Worm (Caenorhabditis elegans): ENCODE data around the gene F47D12.7.

The F47D12.7 gene

ce11 chrIII:6268061-6268460, 27.8 kb downstream of the F47D12.7 start, which contains the start of gene srg-7:
srg-7 (minus strand) TSS chrIII:6268161.
- TF ChIP-seq ets-7 (tag; optimal IDR thresholded peaks at IDR 0.05) (no peak), flt-1 (GFP tag; IDR thresholded peaks at IDR 0.05) (no peak), tbx-11 (GFP tag; IDR thresholded peaks at IDR 0.05) (no peak), tbx-37 (GFP tag; conservative IDR thresholded peaks at IDR 0.05) (no peak), B0310.2 (tag; optimal IDR thresholded peaks at IDR 0.05) (no peak), F13C5.2 (tag; optimal IDR thresholded peaks at IDR 0.05) (no peak), hmg-4 (GFP tag; optimal IDR thresholded peaks at IDR 0.05) (no peak), hmbx-1 (tag; optimal IDR thresholded peaks at IDR 0.05) (no peak), ceh-13 (GFP tag; optimal IDR thresholded peaks at IDR 0.05) (no peak), ceh-36 (tag; optimal IDR thresholded peaks at IDR 0.05) (no peak), pes-1 (GFP tag; IDR thresholded peaks at IDR 0.05) (no peak), aly-1 (tag; optimal IDR thresholded peaks at IDR 0.05) (no peak), hnd-1 (tag; optimal IDR thresholded peaks at IDR 0.05) (no peak), sea-1 (GFP tag; conservative IDR thresholded peaks at IDR 0.05) (no peak), tra-4 (tag; optimal IDR thresholded peaks at IDR 0.05) (no peak), ama-1 (optimal IDR thresholded peaks at IDR 0.05) (no peak), scrt-1 (GFP tag; IDR thresholded peaks at IDR 0.05) (no peak)

ce11 chrIII:6265911-6266310, 29.9 kb downstream of the F47D12.7 start, which contains the start of gene srg-6:
srg-6 (minus strand) TSS chrIII:6266011.
- TF ChIP-seq hmbx-1 (tag; optimal IDR thresholded peaks at IDR 0.05) (no peak), sea-1 (GFP tag; conservative IDR thresholded peaks at IDR 0.05) (no peak), ets-7 (tag; optimal IDR thresholded peaks at IDR 0.05) (no peak), hmg-4 (GFP tag; optimal IDR thresholded peaks at IDR 0.05) (no peak), F13C5.2 (tag; optimal IDR thresholded peaks at IDR 0.05) (no peak), B0310.2 (tag; optimal IDR thresholded peaks at IDR 0.05) (no peak), scrt-1 (GFP tag; IDR thresholded peaks at IDR 0.05) (no peak), tbx-11 (GFP tag; IDR thresholded peaks at IDR 0.05) (no peak), pes-1 (GFP tag; IDR thresholded peaks at IDR 0.05) (no peak), tbx-37 (GFP tag; conservative IDR thresholded peaks at IDR 0.05) (no peak), tra-4 (tag; optimal IDR thresholded peaks at IDR 0.05) (no peak), aly-1 (tag; optimal IDR thresholded peaks at IDR 0.05) (no peak), ceh-13 (GFP tag; optimal IDR thresholded peaks at IDR 0.05) (no peak), flt-1 (GFP tag; IDR thresholded peaks at IDR 0.05) (no peak), hnd-1 (tag; optimal IDR thresholded peaks at IDR 0.05) (no peak), ceh-36 (tag; optimal IDR thresholded peaks at IDR 0.05) (no peak), ama-1 (optimal IDR thresholded peaks at IDR 0.05) (no peak)

- TF ChIP-seq flt-1 (GFP tag; IDR thresholded peaks at IDR 0.05) (no peak), scrt-1 (GFP tag; IDR thresholded peaks at IDR 0.05) (no peak), ama-1 (optimal IDR thresholded peaks at IDR 0.05) (no peak), F13C5.2 (tag; optimal IDR thresholded peaks at IDR 0.05) (no peak)
Observed at ce11 chrIII:6264447-6264846, 31.4 kb downstream of the F47D12.7 start, which contains the start of gene srg-5. srg-5 (minus strand) TSS chrIII:6264547.

DNA sequence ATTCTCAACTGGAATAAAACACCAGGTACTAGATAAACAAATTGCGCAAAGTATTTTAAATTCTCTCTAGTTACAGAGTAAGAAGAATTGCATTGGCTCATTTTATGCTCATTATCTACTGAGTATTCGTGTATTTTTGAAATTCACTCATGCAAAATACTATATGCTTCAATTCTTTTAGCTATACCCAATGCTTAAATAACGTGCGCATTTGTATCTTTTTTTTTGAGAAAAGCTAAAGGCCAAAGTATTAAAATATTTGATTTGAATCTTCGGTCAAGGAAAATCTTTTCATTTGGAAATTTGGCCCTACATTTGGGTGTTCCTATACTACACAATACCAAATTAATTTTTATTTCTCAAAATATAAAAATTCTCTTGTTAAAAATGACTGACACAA, 33.8 kb downstream of the F47D12.7 start, which contains the start of gene srg-4:
Gene srg-4 (minus strand): TSS at position 101 of the 400 bp plus-strand sequence.
- TF ChIP-seq ceh-36 (tag; optimal IDR thresholded peaks at IDR 0.05): no peak
- no peak for TF ChIP-seq hmbx-1 (tag; optimal IDR thresholded peaks at IDR 0.05)

DNA sequence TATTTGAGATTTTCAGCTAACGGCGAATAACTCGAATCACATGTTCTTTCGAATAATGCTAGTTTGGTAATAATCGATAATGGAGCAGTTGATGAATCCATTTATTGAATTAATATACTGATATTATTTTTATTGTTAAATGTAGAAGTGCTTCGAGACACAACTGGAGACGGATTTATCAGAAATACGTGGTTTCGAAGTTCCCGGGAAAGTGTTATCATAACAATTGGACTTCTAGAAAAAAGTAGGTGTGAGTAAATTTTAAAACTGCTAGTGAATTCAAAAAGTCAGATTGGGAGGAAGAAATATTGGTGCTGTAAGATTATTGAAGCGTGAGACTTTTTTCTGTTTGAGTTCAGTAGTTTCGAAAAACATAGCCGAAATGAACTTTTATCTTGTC, 35.7 kb downstream of the F47D12.7 start, which contains the start of gene srg-2:
Gene srg-2 (minus strand): TSS at position 101 of the 400 bp plus-strand sequence.
- no peak for TF ChIP-seq B0310.2 (tag; optimal IDR thresholded peaks at IDR 0.05)
- no peak for TF ChIP-seq pes-1 (GFP tag; IDR thresholded peaks at IDR 0.05)
- no peak for TF ChIP-seq tbx-11 (GFP tag; IDR thresholded peaks at IDR 0.05)
- TF ChIP-seq tra-4 (tag; optimal IDR thresholded peaks at IDR 0.05): no peak
- TF ChIP-seq F13C5.2 (tag; optimal IDR thresholded peaks at IDR 0.05): no peak
- TF ChIP-seq scrt-1 (GFP tag; IDR thresholded peaks at IDR 0.05): no peak
- TF ChIP-seq tbx-37 (GFP tag; conservative IDR thresholded peaks at IDR 0.05): no peak
- no peak for TF ChIP-seq ets-7 (tag; optimal IDR thresholded peaks at IDR 0.05)
- no peak for TF ChIP-seq sea-1 (GFP tag; conservative IDR thresholded peaks at IDR 0.05)
- no peak for TF ChIP-seq ceh-13 (GFP tag; optimal IDR thresholded peaks at IDR 0.05)

DNA sequence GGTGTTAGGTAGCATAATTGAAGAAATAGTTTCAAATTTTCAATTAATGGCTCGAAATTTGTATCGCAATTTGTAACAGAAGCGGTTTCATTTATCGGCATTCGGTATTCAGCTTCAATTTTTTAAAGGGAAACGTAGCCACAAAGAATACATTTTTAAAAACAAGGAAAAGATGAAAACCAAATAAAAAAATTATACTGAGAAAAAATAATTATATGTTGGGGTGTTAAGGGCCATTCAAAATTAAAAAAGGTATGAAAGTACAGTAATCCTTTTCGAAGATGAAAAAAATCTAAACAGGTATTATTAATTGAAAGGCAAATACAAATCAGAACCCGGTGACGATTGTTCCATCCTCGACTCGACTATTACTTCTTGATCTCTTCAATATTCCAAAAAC, 37.6 kb downstream of the F47D12.7 start, which contains the start of gene srg-1:
Gene srg-1 (minus strand): TSS at position 101 of the 400 bp plus-strand sequence.
- no peak for TF ChIP-seq tbx-37 (GFP tag; conservative IDR thresholded peaks at IDR 0.05)
- TF ChIP-seq B0310.2 (tag; optimal IDR thresholded peaks at IDR 0.05): no peak
- no peak for TF ChIP-seq sea-1 (GFP tag; conservative IDR thresholded peaks at IDR 0.05)
- no peak for TF ChIP-seq tbx-11 (GFP tag; IDR thresholded peaks at IDR 0.05)
- TF ChIP-seq aly-1 (tag; optimal IDR thresholded peaks at IDR 0.05): no peak
- no peak for TF ChIP-seq flt-1 (GFP tag; IDR thresholded peaks at IDR 0.05)
- no peak for TF ChIP-seq ceh-36 (tag; optimal IDR thresholded peaks at IDR 0.05)
- no peak for TF ChIP-seq tra-4 (tag; optimal IDR thresholded peaks at IDR 0.05)
- no peak for TF ChIP-seq ceh-13 (GFP tag; optimal IDR thresholded peaks at IDR 0.05)
- no peak for TF ChIP-seq ets-7 (tag; optimal IDR thresholded peaks at IDR 0.05)
- TF ChIP-seq scrt-1 (GFP tag; IDR thresholded peaks at IDR 0.05): no peak
- no peak for TF ChIP-seq hmg-4 (GFP tag; optimal IDR thresholded peaks at IDR 0.05)
- no peak for TF ChIP-seq hmbx-1 (tag; optimal IDR thresholded peaks at IDR 0.05)
- TF ChIP-seq F13C5.2 (tag; optimal IDR thresholded peaks at IDR 0.05): no peak
- TF ChIP-seq ama-1 (optimal IDR thresholded peaks at IDR 0.05): no peak
- no peak for TF ChIP-seq hnd-1 (tag; optimal IDR thresholded peaks at IDR 0.05)
- TF ChIP-seq pes-1 (GFP tag; IDR thresholded peaks at IDR 0.05): no peak

DNA sequence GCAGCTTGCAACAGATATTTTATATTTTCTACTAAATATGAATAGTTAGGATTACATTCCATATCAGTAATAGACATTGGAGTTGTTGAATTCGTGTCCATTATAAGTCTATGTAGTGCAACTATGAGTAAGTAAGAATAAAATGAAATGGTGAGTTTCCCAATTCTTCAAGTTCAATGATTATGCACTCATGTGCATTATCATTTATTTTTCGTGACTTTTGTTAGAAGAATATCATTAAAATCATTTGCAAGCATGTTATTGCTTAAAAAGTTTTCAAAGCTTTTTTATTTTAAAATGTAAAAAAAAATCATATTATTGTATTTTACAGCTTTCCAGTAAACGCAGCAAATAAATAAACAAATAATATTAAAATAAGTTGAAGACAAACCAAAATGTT, 39.1 kb downstream of the F47D12.7 start, which contains the start of gene srg-9:
Gene srg-9 (minus strand): TSS at position 101 of the 400 bp plus-strand sequence.
- TF ChIP-seq pes-1 (GFP tag; IDR thresholded peaks at IDR 0.05): no peak
- TF ChIP-seq ama-1 (optimal IDR thresholded peaks at IDR 0.05): no peak
- TF ChIP-seq scrt-1 (GFP tag; IDR thresholded peaks at IDR 0.05): no peak
- TF ChIP-seq sea-1 (GFP tag; conservative IDR thresholded peaks at IDR 0.05): no peak
- no peak for TF ChIP-seq ceh-13 (GFP tag; optimal IDR thresholded peaks at IDR 0.05)

- TF ChIP-seq hmbx-1 (tag; optimal IDR thresholded peaks at IDR 0.05) (no peak), scrt-1 (GFP tag; IDR thresholded peaks at IDR 0.05) (no peak), aly-1 (tag; optimal IDR thresholded peaks at IDR 0.05) (no peak), ets-7 (tag; optimal IDR thresholded peaks at IDR 0.05) (no peak), ceh-36 (tag; optimal IDR thresholded peaks at IDR 0.05) (no peak), B0310.2 (tag; optimal IDR thresholded peaks at IDR 0.05) (no peak), hnd-1 (tag; optimal IDR thresholded peaks at IDR 0.05) (no peak), tbx-37 (GFP tag; conservative IDR thresholded peaks at IDR 0.05) (no peak), F13C5.2 (tag; optimal IDR thresholded peaks at IDR 0.05) (no peak), pes-1 (GFP tag; IDR thresholded peaks at IDR 0.05) (no peak), ama-1 (optimal IDR thresholded peaks at IDR 0.05) (no peak), tbx-11 (GFP tag; IDR thresholded peaks at IDR 0.05) (no peak), tra-4 (tag; optimal IDR thresholded peaks at IDR 0.05) (no peak), flt-1 (GFP tag; IDR thresholded peaks at IDR 0.05) (no peak), ceh-13 (GFP tag; optimal IDR thresholded peaks at IDR 0.05) (no peak), hmg-4 (GFP tag; optimal IDR thresholded peaks at IDR 0.05) (no peak), sea-1 (GFP tag; conservative IDR thresholded peaks at IDR 0.05) (no peak)
Observed at ce11 chrIII:6254737-6255136, 41.1 kb downstream of the F47D12.7 start, which contains the start of gene srg-8. srg-8 (minus strand) TSS chrIII:6254837.

Data from whole organism, early embryonic.